Worm (Caenorhabditis elegans): Measurements from ENCODE around the gene R02F11.2.

- TF ChIP-seq fkh-10 (GFP tag; optimal IDR thresholded peaks at IDR 0.05) (no peak), madf-2 (tag; optimal IDR thresholded peaks at IDR 0.05) (no peak), hlh-30 (tag; optimal IDR thresholded peaks at IDR 0.05; ENCODE audit: insufficient read depth) (peak; percentile 87), ceh-45 (GFP tag; IDR thresholded peaks at IDR 0.05) (no peak), syd-9 (tag; optimal IDR thresholded peaks at IDR 0.05) (peak; percentile 46), ttx-3 (tag; optimal IDR thresholded peaks at IDR 0.05) (no peak), gmeb-2 (tag; optimal IDR thresholded peaks at IDR 0.05) (no peak), ama-1 (optimal IDR thresholded peaks at IDR 0.05) (no peak)
Measured at ce11 chrV:4826710-4827380, 32.4 kb downstream of the R02F11.2 start, which contains the start of the genes hsp-6 and C37H5.5.
